Fruit fly (Drosophila melanogaster) whole organism, adult: Measurements from ENCODE around the gene Galphai.

ENCODE experiments used
- CG33017 ChIP-seq: fragments of 200-800 bp; sonication (Bioruptor generic); optimal IDR thresholded peaks from 2 replicates; lab custom pipeline; 2018; ENCODE audit warnings: missing biosample characterization, mild to moderate bottlenecking, missing genetic modification characterization, moderate library complexity
- CG5204 ChIP-seq: fragments of 200-800 bp; sonication (Bioruptor generic); optimal IDR thresholded peaks from 2 replicates; lab custom pipeline; 2016; ENCODE audit warnings: missing biosample characterization, missing genetic modification characterization
- CG7101 ChIP-seq: fragments of 200-800 bp; sonication (Bioruptor generic); optimal IDR thresholded peaks from 2 replicates; lab custom pipeline; 2018; ENCODE audit warnings: missing biosample characterization, mild to moderate bottlenecking, missing genetic modification characterization, moderate library complexity
- Clk ChIP-seq: fragments of 200-800 bp; sonication (Bioruptor generic); optimal IDR thresholded peaks from 2 replicates; lab custom pipeline; 2017; ENCODE audit warnings: missing biosample characterization, missing genetic modification characterization
- Crg-1 ChIP-seq: fragments of 200-800 bp; sonication (Bioruptor generic); optimal IDR thresholded peaks from 2 replicates; lab custom pipeline; 2016; ENCODE audit warnings: missing biosample characterization, missing genetic modification characterization
- bab1 ChIP-seq: fragments of 200-800 bp; sonication (Bioruptor generic); optimal IDR thresholded peaks from 3 replicates; lab custom pipeline; 2019; ENCODE audit warnings: missing biosample characterization, mild to moderate bottlenecking, missing genetic modification characterization, moderate library complexity
- cnc ChIP-seq, 2 experiments: fragments of >200 bp; optimal IDR thresholded peaks; 2 replicates each; lab custom pipeline; 2017
- kay ChIP-seq: fragments of 200-800 bp; sonication (Bioruptor generic); peaks from one replicate; lab custom pipeline; 2016; ENCODE audit warnings: missing biosample characterization, missing genetic modification characterization, borderline replicate concordance
- ovo ChIP-seq: fragments of 200-800 bp; sonication (Bioruptor generic); optimal IDR thresholded peaks from 2 replicates; lab custom pipeline; 2016; ENCODE audit warnings: missing biosample characterization, missing genetic modification characterization
- pad ChIP-seq: fragments of 200-800 bp; sonication (Bioruptor generic); optimal IDR thresholded peaks from 3 replicates; lab custom pipeline; 2017; ENCODE audit warnings: missing biosample characterization, missing genetic modification characterization, mild to moderate bottlenecking, moderate library complexity, missing genetic modification reagents
- tj ChIP-seq: fragments of 200-800 bp; sonication (Bioruptor generic); optimal IDR thresholded peaks from 3 replicates; lab custom pipeline; 2017; ENCODE audit warnings: missing biosample characterization, mild to moderate bottlenecking, missing genetic modification characterization, moderate library complexity
- toe ChIP-seq: fragments of 200-800 bp; sonication (Bioruptor generic); optimal IDR thresholded peaks from 2 replicates; lab custom pipeline; 2016; ENCODE audit warnings: missing biosample characterization, missing genetic modification characterization

Galphai gene

dm6 chr3L:6931850-6932249 is 48.0 kb downstream of the Galphai start, which contains the start of gene CG45413:
CG45413 (minus strand) TSS chr3L:6931950.
- TF ChIP-seq Clk (GFP tag; lab: Kevin White, UChicago) (no peak), CG7101 (no peak), cnc (optimal IDR thresholded peaks at IDR 0.05; lab: Kevin White, UChicago) (no peak), bab1 (GFP tag; lab: Kevin White, UChicago) (no peak), ovo (GFP tag; lab: Kevin White, UChicago) (no peak)

dm6 chr3L:6925843-6926242 is 54.0 kb downstream of the Galphai start:
- TF ChIP-seq kay (GFP tag; lab: Kevin White, UChicago) (no peak), Crg-1 (GFP tag; lab: Kevin White, UChicago) (no peak), CG5204 (no peak), pad (GFP tag; lab: Kevin White, UChicago) (no peak), tj (GFP tag; lab: Kevin White, UChicago) (no peak), ovo (GFP tag; lab: Kevin White, UChicago) (no peak), cnc (optimal IDR thresholded peaks at IDR 0.05; lab: Kevin White, UChicago) (no peak), Clk (GFP tag; lab: Kevin White, UChicago) (no peak), toe (GFP tag; lab: Kevin White, UChicago) (no peak), CG33017 (tag; lab: Kevin White, UChicago) (no peak)
